Fruit fly (Drosophila melanogaster): ENCODE data around the gene Polr2J.

The Polr2J gene

dm6 chr2L:17450505-17451415 lies 40.6 kb upstream of the Polr2J start (continued):
- TF ChIP-seq CG34422 (GFP tag; IDR thresholded peaks at IDR 0.05) (0 out of 3 replicates have a peak, but pooled peaks have one; percentile 38), CG8765 (GFP tag; IDR thresholded peaks at IDR 0.05) (no peak), lola (GFP tag; optimal IDR thresholded peaks at IDR 0.05) (no peak), CG4282 (GFP tag; optimal IDR thresholded peaks at IDR 0.05) (no peak), chn (GFP tag; optimal IDR thresholded peaks at IDR 0.05) (no peak), pnt (GFP tag; optimal IDR thresholded peaks at IDR 0.05) (peak; percentile 4), Dip2 (GFP tag; IDR thresholded peaks at IDR 0.05) (no peak), TFAM (GFP tag; optimal IDR thresholded peaks at IDR 0.05) (no peak), amos (GFP tag; IDR thresholded peaks at IDR 0.05; ENCODE audit: partially characterized antibody) (no peak), al (GFP tag; IDR thresholded peaks at IDR 0.05) (0 out of 2 replicates have a peak, but pooled peaks have one; percentile 30), CG7963 (GFP tag; IDR thresholded peaks at IDR 0.05; ENCODE audit: partially characterized antibody) (no peak), CG11560 (tag; IDR thresholded peaks at IDR 0.05) (no peak), CG15514 (GFP tag; optimal IDR thresholded peaks at IDR 0.05) (peak; percentile 46), CG13894 (tag; optimal IDR thresholded peaks at IDR 0.05) (peak; percentile 69), hbn (GFP tag; IDR thresholded peaks at IDR 0.05; ENCODE audit: partially characterized antibody) (no peak), pfk (GFP tag; optimal IDR thresholded peaks at IDR 0.05) (no peak), Nf-YA (GFP tag; IDR thresholded peaks at IDR 0.05) (no peak), CG4424 (GFP tag; optimal IDR thresholded peaks at IDR 0.05) (peak; percentile 51), CG1529 (GFP tag; optimal IDR thresholded peaks at IDR 0.05) (peak; percentile 9), CG15011 (GFP tag; optimal IDR thresholded peaks at IDR 0.05) (peak; percentile 49), Hr51 (GFP tag; optimal IDR thresholded peaks at IDR 0.05) (peak; percentile 6 to 84), nmo (GFP tag; optimal IDR thresholded peaks at IDR 0.05) (no peak), sima (GFP tag; optimal IDR thresholded peaks at IDR 0.05) (no peak), Neu2 (GFP tag; optimal IDR thresholded peaks at IDR 0.05; ENCODE audit: borderline replicate concordance) (no peak), NK7.1 (GFP tag; optimal IDR thresholded peaks at IDR 0.05) (peak; percentile 26), Ptx1 (GFP tag; IDR thresholded peaks at IDR 0.05) (peak; percentile 65; the same call in 1 of the 2 replicates), Rx (GFP tag; IDR thresholded peaks at IDR 0.05) (no peak), CG4820 (GFP tag; optimal IDR thresholded peaks at IDR 0.05) (no peak), cas (GFP tag; IDR thresholded peaks at IDR 0.05) (peak; percentile 69), toy (GFP tag; IDR thresholded peaks at IDR 0.05) (no peak), CG12769 (tag; optimal IDR thresholded peaks at IDR 0.05) (peak; percentile 54), Hey (tag; optimal IDR thresholded peaks at IDR 0.05) (no peak), pum (GFP tag; optimal IDR thresholded peaks at IDR 0.05) (peak; percentile 5), jing (GFP tag; optimal IDR thresholded peaks at IDR 0.05) (no peak), CG4854 (GFP tag; optimal IDR thresholded peaks at IDR 0.05) (peak; percentile 21), Dll (GFP tag; IDR thresholded peaks at IDR 0.05; ENCODE audit: partially characterized antibody) (no peak), tx (GFP tag; optimal IDR thresholded peaks at IDR 0.05) (no peak), bowl (GFP tag; IDR thresholded peaks at IDR 0.05) (no peak), CG1602 (GFP tag; optimal IDR thresholded peaks at IDR 0.05) (peak; percentile 24), H15 (GFP tag; IDR thresholded peaks at IDR 0.05) (0 out of 3 replicates have a peak, but pooled peaks have one; percentile 27), Hr3 (GFP tag; optimal IDR thresholded peaks at IDR 0.05) (peak; percentile 40), slp2 (GFP tag; optimal IDR thresholded peaks at IDR 0.05) (peak; percentile 5), CG30403 (GFP tag; optimal IDR thresholded peaks at IDR 0.05) (peak; percentile 78), CG10274 (GFP tag; optimal IDR thresholded peaks at IDR 0.05) (no peak), CG1792 (GFP tag; optimal IDR thresholded peaks at IDR 0.05) (no peak), her (GFP tag; optimal IDR thresholded peaks at IDR 0.05) (no peak), gfzf (GFP tag; optimal IDR thresholded peaks at IDR 0.05) (no peak), CG7928 (GFP tag; optimal IDR thresholded peaks at IDR 0.05) (no peak), CG32532 (GFP tag; IDR thresholded peaks at IDR 0.05) (no peak; the same call in 1 of the 2 replicates)
